Worm (Caenorhabditis elegans): ENCODE measurements around the gene xbx-1.

ce11 chrV:14947022-14947421, 33.0 kb upstream of the xbx-1 start, which contains the start of gene C30G7.4:
- TF ChIP-seq unc-62 (GFP tag; optimal IDR thresholded peaks at IDR 0.05) (no peak), elt-3 (tag; optimal IDR thresholded peaks at IDR 0.05) (no peak), nhr-2 (tag; optimal IDR thresholded peaks at IDR 0.05) (no peak), lin-13 (tag; optimal IDR thresholded peaks at IDR 0.05) (no peak), cnd-1 (tag; optimal IDR thresholded peaks at IDR 0.05) (no peak), blmp-1 (tag; optimal IDR thresholded peaks at IDR 0.05) (no peak), mab-5 (tag; optimal IDR thresholded peaks at IDR 0.05) (no peak), nhr-28 (tag; optimal IDR thresholded peaks at IDR 0.05) (no peak), flh-1 (GFP tag; optimal IDR thresholded peaks at IDR 0.05) (no peak), nhr-237 (tag; optimal IDR thresholded peaks at IDR 0.05) (no peak), mep-1 (tag; optimal IDR thresholded peaks at IDR 0.05) (no peak), elt-1 (tag; optimal IDR thresholded peaks at IDR 0.05; ENCODE audit: borderline replicate concordance, insufficient read depth) (no peak), unc-39 (tag; optimal IDR thresholded peaks at IDR 0.05) (no peak), pha-4 (tag; optimal IDR thresholded peaks at IDR 0.05) (no peak)
